Fruit fly (Drosophila melanogaster) whole organism, prepupa: ENCODE data around the gene CG6569.
A peak's percentile ranks its signal among the peaks of the same experiment; 100 is the strongest.

Source experiments
- CG10631 ChIP-seq: fragments of 200-800 bp; sonication (Bioruptor generic); optimal IDR thresholded peaks from 2 replicates; lab custom pipeline; 2016; ENCODE audit warnings: missing biosample characterization, missing genetic modification characterization
- CG10669 ChIP-seq: fragments of 200-800 bp; sonication (Bioruptor generic); optimal IDR thresholded peaks from 3 replicates; lab custom pipeline; 2018; ENCODE audit warnings: missing biosample characterization, mild to moderate bottlenecking, missing genetic modification characterization, moderate library complexity
- CG11762 ChIP-seq: fragments of 200-800 bp; sonication (Bioruptor generic); optimal IDR thresholded peaks from 3 replicates; lab custom pipeline; 2016; ENCODE audit warnings: missing biosample characterization, missing genetic modification characterization; ENCODE audit not compliant: insufficient read depth
- CG15336 ChIP-seq: fragments of 200-800 bp; sonication (Bioruptor generic); IDR thresholded peaks from 2 replicates; pipeline ENCODE4 v1.3.6; 2022; ENCODE audit warnings: missing biosample characterization, missing genetic modification characterization
- CG1621 ChIP-seq: fragments of 200-800 bp; sonication (Bioruptor generic); optimal IDR thresholded peaks from 3 replicates; lab custom pipeline; 2018; ENCODE audit warnings: missing biosample characterization, mild to moderate bottlenecking, missing genetic modification characterization
- CG16779 ChIP-seq: fragments of 200-800 bp; sonication (Bioruptor generic); optimal IDR thresholded peaks from 3 replicates; lab custom pipeline; 2017; ENCODE audit warnings: missing biosample characterization, mild to moderate bottlenecking, missing genetic modification characterization
- CG31627 ChIP-seq: fragments of 200-800 bp; sonication (Bioruptor generic); optimal IDR thresholded peaks from 3 replicates; lab custom pipeline; 2016; ENCODE audit warnings: missing biosample characterization, missing genetic modification characterization
- CG34406 ChIP-seq: fragments of 200-800 bp; sonication (Bioruptor generic); optimal IDR thresholded peaks from 3 replicates; lab custom pipeline; 2016; ENCODE audit warnings: missing biosample characterization, missing genetic modification characterization
- CG4318 ChIP-seq: fragments of 200-800 bp; sonication (Bioruptor generic); optimal IDR thresholded peaks from 3 replicates; lab custom pipeline; 2017; ENCODE audit warnings: missing biosample characterization, mild to moderate bottlenecking, missing genetic modification characterization
- CG6163 ChIP-seq: fragments of 200-800 bp; sonication (Bioruptor generic); IDR thresholded peaks from 3 replicates; pipeline ENCODE4 v1.3.6; 2022; ENCODE audit warnings: missing biosample characterization, missing genetic modification characterization
- CG6276 ChIP-seq: fragments of 200-800 bp; sonication (Bioruptor generic); optimal IDR thresholded peaks from 2 replicates; lab custom pipeline; 2017; ENCODE audit warnings: missing biosample characterization, mild to moderate bottlenecking, missing genetic modification characterization
- CG8119 ChIP-seq: fragments of 200-800 bp; sonication (Bioruptor generic); IDR thresholded peaks from 3 replicates; pipeline ENCODE4 v1.3.6; 2022; ENCODE audit warnings: missing biosample characterization, missing genetic modification characterization
- CG8319 ChIP-seq: fragments of 200-800 bp; sonication (Bioruptor generic); optimal IDR thresholded peaks from 3 replicates; lab custom pipeline; 2016; ENCODE audit warnings: missing biosample characterization, missing genetic modification characterization
- Eip75B ChIP-seq: fragments of 200-800 bp; sonication (Bioruptor generic); optimal IDR thresholded peaks from 3 replicates; lab custom pipeline; 2016; ENCODE audit warnings: missing biosample characterization, missing genetic modification characterization
- Eip78C ChIP-seq: fragments of 200-800 bp; sonication (Bioruptor generic); peaks from one replicate; lab custom pipeline; 2016; ENCODE audit warnings: missing biosample characterization, missing genetic modification characterization
- Eip93F ChIP-seq: fragments of 200-800 bp; sonication (Bioruptor generic); optimal IDR thresholded peaks from 2 replicates; lab custom pipeline; 2016; ENCODE audit warnings: missing biosample characterization, mild to moderate bottlenecking, missing genetic modification characterization
- Ets21C ChIP-seq: fragments of 200-800 bp; sonication (Bioruptor generic); optimal IDR thresholded peaks from 3 replicates; lab custom pipeline; 2016; ENCODE audit warnings: missing biosample characterization, missing genetic modification characterization
- Hr38 ChIP-seq: sonication (Bioruptor generic); optimal IDR thresholded peaks from 2 replicates; lab custom pipeline; 2016; ENCODE audit warnings: missing biosample characterization, missing genetic modification characterization
- Hr39 ChIP-seq: fragments of 200-800 bp; sonication (Bioruptor generic); optimal IDR thresholded peaks from 2 replicates; lab custom pipeline; 2016; ENCODE audit warnings: missing biosample characterization, missing genetic modification characterization
- Hr4 ChIP-seq: fragments of 200-800 bp; sonication (Bioruptor generic); optimal IDR thresholded peaks from 3 replicates; lab custom pipeline; 2016; ENCODE audit warnings: missing biosample characterization, missing genetic modification characterization
- Lpt ChIP-seq: fragments of 200-800 bp; sonication (Bioruptor generic); optimal IDR thresholded peaks from 3 replicates; lab custom pipeline; 2016; ENCODE audit warnings: missing biosample characterization, missing genetic modification characterization
- Met ChIP-seq: fragments of 200-800 bp; sonication (Bioruptor generic); optimal IDR thresholded peaks from 3 replicates; lab custom pipeline; 2016; ENCODE audit warnings: missing biosample characterization, missing genetic modification characterization
- OdsH ChIP-seq: fragments of 200-800 bp; sonication (Bioruptor generic); optimal IDR thresholded peaks from 3 replicates; lab custom pipeline; 2016; ENCODE audit warnings: missing biosample characterization, missing genetic modification characterization
- Sox14 ChIP-seq: fragments of 200-800 bp; sonication (Bioruptor generic); optimal IDR thresholded peaks from 3 replicates; lab custom pipeline; 2016; ENCODE audit warnings: missing biosample characterization, missing genetic modification characterization
- Sox15 ChIP-seq: fragments of 200-800 bp; sonication (Bioruptor generic); optimal IDR thresholded peaks from 3 replicates; lab custom pipeline; 2016; ENCODE audit warnings: missing biosample characterization, missing genetic modification characterization
- acj6 ChIP-seq: fragments of 200-800 bp; sonication (Bioruptor generic); optimal IDR thresholded peaks from 3 replicates; lab custom pipeline; 2016; ENCODE audit warnings: missing biosample characterization, missing genetic modification characterization
- cyc ChIP-seq: fragments of 200-800 bp; sonication (Bioruptor generic); optimal IDR thresholded peaks from 3 replicates; lab custom pipeline; 2016; ENCODE audit warnings: missing biosample characterization, missing genetic modification characterization
- dac ChIP-seq: fragments of 200-800 bp; sonication (Bioruptor generic); optimal IDR thresholded peaks from 2 replicates; lab custom pipeline; 2017; ENCODE audit warnings: missing biosample characterization, mild to moderate bottlenecking, missing genetic modification characterization
- dsx ChIP-seq: fragments of 200-800 bp; optimal IDR thresholded peaks from 3 replicates; lab custom pipeline; 2019; ENCODE audit warnings: missing biosample characterization, mild to moderate bottlenecking, missing genetic modification characterization, moderate library complexity; ENCODE audit not compliant: poor library complexity, severe bottlenecking
- eg ChIP-seq: fragments of 200-800 bp; sonication (Bioruptor generic); IDR thresholded peaks from 3 replicates; pipeline ENCODE4 v1.3.6; 2022; ENCODE audit warnings: missing biosample characterization, missing genetic modification characterization
- esn ChIP-seq: fragments of 200-800 bp; sonication (Bioruptor generic); optimal IDR thresholded peaks from 2 replicates; lab custom pipeline; 2016; ENCODE audit warnings: missing biosample characterization, mild to moderate bottlenecking, missing genetic modification characterization, moderate library complexity
- fd85E ChIP-seq: fragments of 200-800 bp; sonication (Bioruptor generic); optimal IDR thresholded peaks from 3 replicates; lab custom pipeline; 2016; ENCODE audit warnings: missing biosample characterization, missing genetic modification characterization
- fkh ChIP-seq: fragments of 200-800 bp; sonication (Bioruptor generic); optimal IDR thresholded peaks from 3 replicates; lab custom pipeline; 2017; ENCODE audit warnings: missing biosample characterization, mild to moderate bottlenecking, missing genetic modification characterization, moderate library complexity
- lz ChIP-seq: fragments of 200-800 bp; sonication (Bioruptor generic); optimal IDR thresholded peaks from 3 replicates; lab custom pipeline; 2016; ENCODE audit warnings: missing biosample characterization, missing genetic modification characterization
- net ChIP-seq: fragments of 200-800 bp; sonication (Bioruptor generic); optimal IDR thresholded peaks from 3 replicates; lab custom pipeline; 2016; ENCODE audit warnings: missing biosample characterization, missing genetic modification characterization
- pdm3 ChIP-seq: fragments of 200-800 bp; sonication (Bioruptor generic); optimal IDR thresholded peaks from 3 replicates; lab custom pipeline; 2016; ENCODE audit warnings: missing biosample characterization, missing genetic modification characterization
- salr ChIP-seq, 2 experiments: fragments of 200-800 bp; sonication (Bioruptor generic); optimal IDR thresholded peaks; 3 replicates each; lab custom pipeline; 2016 to 2018; ENCODE audit warnings: missing biosample characterization in 2 of 2, missing genetic modification characterization in 2 of 2, mild to moderate bottlenecking in 1 of 2
- spab ChIP-seq: fragments of 200-800 bp; sonication (Bioruptor generic); optimal IDR thresholded peaks from 2 replicates; lab custom pipeline; 2017; ENCODE audit warnings: missing biosample characterization, mild to moderate bottlenecking, missing genetic modification characterization, missing genetic modification reagents
- svp ChIP-seq: fragments of 200-800 bp; sonication (Bioruptor generic); peaks from one replicate; lab custom pipeline; 2016; ENCODE audit warnings: missing biosample characterization, missing genetic modification characterization
- topi ChIP-seq: fragments of 200-800 bp; sonication (Bioruptor generic); optimal IDR thresholded peaks from 3 replicates; lab custom pipeline; 2016; ENCODE audit warnings: missing biosample characterization, missing genetic modification characterization

The CG6569 gene

dm6 chr3R:21859509-21859908, 8.2 kb downstream of the CG6569 start (continued):
- peak; percentile 85 for TF ChIP-seq dsx (GFP tag; lab: Kevin White, UChicago)
- TF ChIP-seq Eip75B (GFP tag; lab: Kevin White, UChicago), result peak; percentile 96
- peak; percentile 82 for TF ChIP-seq spab (GFP tag; lab: Kevin White, UChicago)
- no peak for TF ChIP-seq Hr38 (GFP tag; lab: Kevin White, UChicago)
- TF ChIP-seq CG10631 (GFP tag; lab: Kevin White, UChicago), result peak; percentile 88
- TF ChIP-seq dac (GFP tag; lab: Kevin White, UChicago), result peak; percentile 78
- TF ChIP-seq CG10669 (GFP tag; lab: Kevin White, UChicago), result peak; percentile 75
- peak; percentile 90 for TF ChIP-seq CG15336 (GFP tag; lab: Robert Waterston, UW)
- TF ChIP-seq pdm3 (GFP tag; lab: Kevin White, UChicago), result peak; percentile 93
- TF ChIP-seq CG1621 (tag; lab: Kevin White, UChicago), result peak; percentile 77
- peak; percentile 73 for TF ChIP-seq Lpt (GFP tag; lab: Kevin White, UChicago)
- peak; percentile 93 for TF ChIP-seq Eip93F (GFP tag; lab: Kevin White, UChicago)
- peak; percentile 90 for TF ChIP-seq Hr4 (GFP tag; lab: Kevin White, UChicago)
- TF ChIP-seq fd85E (GFP tag; lab: Kevin White, UChicago), result peak; percentile 39
- TF ChIP-seq Sox14 (GFP tag; lab: Kevin White, UChicago), result peak; percentile 93
- TF ChIP-seq CG4318 (GFP tag; lab: Kevin White, UChicago), result peak; percentile 86
- no peak for TF ChIP-seq fkh (GFP tag; lab: Kevin White, UChicago)
- TF ChIP-seq, all 60 proteins: peak for 58

DNA sequence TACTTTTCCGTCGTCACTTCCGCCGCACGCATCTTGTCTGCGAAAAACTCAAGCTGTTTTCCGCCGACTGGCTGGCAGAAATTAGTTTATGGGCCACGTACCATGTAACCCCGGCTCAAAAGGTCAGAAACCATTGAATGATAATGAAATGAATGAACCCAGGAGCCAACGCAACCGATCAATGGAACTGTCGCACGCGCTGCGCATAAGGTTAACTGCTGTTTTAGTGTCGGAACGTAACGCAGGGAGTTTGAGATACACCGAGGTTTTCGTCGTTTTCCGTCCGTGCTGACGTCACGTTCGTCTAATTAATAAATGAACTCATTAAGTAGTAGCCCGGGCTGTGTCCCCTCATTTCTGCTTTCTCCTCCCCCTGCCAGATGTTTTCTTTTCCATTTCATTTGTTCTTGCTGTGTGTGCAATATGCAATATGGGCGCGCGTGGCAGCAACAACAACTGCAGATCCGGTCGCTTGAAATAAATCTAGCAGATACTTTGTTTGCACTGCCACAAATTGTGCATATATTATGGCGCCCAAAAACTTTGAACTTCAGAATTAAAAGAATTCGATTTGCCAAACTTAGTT, 9.3 kb downstream of the CG6569 start:
- TF ChIP-seq net (GFP tag; lab: Kevin White, UChicago) (peak; percentile 17), esn (GFP tag; lab: Kevin White, UChicago) (no peak), salr (GFP tag; optimal IDR thresholded peaks at IDR 0.05; lab: Kevin White, UChicago) (peak in 1 of 2 experiments; percentile 16), eg (GFP tag; lab: Robert Waterston, UW) (peak; percentile 27; the same call in 1 of the 3 replicates), CG8319 (no peak)
- TF ChIP-seq, all 60 proteins: peak for 3

DNA sequence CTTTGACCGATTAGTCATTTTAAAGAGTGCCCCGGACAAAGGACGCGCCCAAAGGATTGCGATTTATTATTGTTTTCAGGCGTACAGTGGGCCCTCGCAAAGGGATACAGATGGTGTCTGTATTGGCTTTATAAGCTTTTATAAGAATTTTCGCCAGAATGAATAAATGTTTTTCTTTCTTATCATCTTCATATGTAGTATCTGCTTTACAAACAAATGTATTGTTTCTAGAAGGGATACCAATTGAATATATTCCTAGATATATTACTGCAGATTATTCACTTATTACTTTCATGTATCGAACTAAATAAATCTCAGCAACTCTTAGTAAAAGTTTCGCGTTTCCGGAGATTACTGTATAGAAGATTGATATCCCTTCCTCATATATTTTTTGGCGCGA, 10.2 kb downstream of the CG6569 start:
- peak; percentile 3 for TF ChIP-seq lz (GFP tag; lab: Kevin White, UChicago)
- TF ChIP-seq CG11762, result no peak
- TF ChIP-seq CG15336 (GFP tag; lab: Robert Waterston, UW), result no peak
- TF ChIP-seq OdsH, result peak; percentile 3
- TF ChIP-seq CG31627 (GFP tag; lab: Kevin White, UChicago), result peak; percentile 2
- 0 out of 3 replicates have a peak, but pooled peaks have one; percentile 22 for TF ChIP-seq CG8119 (GFP tag; lab: Robert Waterston, UW)
- TF ChIP-seq Hr38 (GFP tag; lab: Kevin White, UChicago), result no peak
- no peak for TF ChIP-seq Sox15 (GFP tag; lab: Kevin White, UChicago)
- TF ChIP-seq CG6163, result no peak
- peak; percentile 68 for TF ChIP-seq svp (GFP tag; lab: Kevin White, UChicago)
- TF ChIP-seq pdm3 (GFP tag; lab: Kevin White, UChicago), result no peak
- TF ChIP-seq salr (GFP tag; optimal IDR thresholded peaks at IDR 0.05; lab: Kevin White, UChicago), result no peak
- TF ChIP-seq cyc (GFP tag; lab: Kevin White, UChicago), result peak; percentile 19
- peak; percentile 40 for TF ChIP-seq Met
- peak; percentile 71 for TF ChIP-seq Eip78C (GFP tag; lab: Kevin White, UChicago)
- no peak for TF ChIP-seq CG34406
- TF ChIP-seq Eip75B (GFP tag; lab: Kevin White, UChicago), result no peak
- TF ChIP-seq CG16779 (tag; lab: Kevin White, UChicago), result no peak
- no peak for TF ChIP-seq eg (GFP tag; lab: Robert Waterston, UW)
- TF ChIP-seq esn (GFP tag; lab: Kevin White, UChicago), result peak; percentile 4
- peak; percentile 17 for TF ChIP-seq Hr39 (GFP tag; lab: Kevin White, UChicago)
- no peak for TF ChIP-seq topi (GFP tag; lab: Kevin White, UChicago)
- TF ChIP-seq CG6276 (GFP tag; lab: Kevin White, UChicago), result no peak
- TF ChIP-seq Ets21C (GFP tag; lab: Kevin White, UChicago), result no peak
- TF ChIP-seq acj6 (GFP tag; lab: Kevin White, UChicago), result peak; percentile 8
